Worm (Caenorhabditis elegans) whole organism, late embryonic: Measurements from ENCODE around the gene irld-65.

Source experiments
- C38D4.7 ChIP-seq: fragments of 200-800 bp; sonication (Bioruptor generic); optimal IDR thresholded peaks from 2 replicates; lab custom pipeline; 2018; ENCODE audit warnings: mild to moderate bottlenecking, missing genetic modification characterization, moderate library complexity, missing compliant biosample characterization
- ahr-1 ChIP-seq: sonication (generic microtip); optimal IDR thresholded peaks from 2 replicates; lab custom pipeline; 2016; ENCODE audit warnings: missing genetic modification characterization, missing compliant biosample characterization
- ceh-2 ChIP-seq: sonication (generic microtip); optimal IDR thresholded peaks from 2 replicates; lab custom pipeline; 2016; ENCODE audit warnings: missing genotype, missing genetic modification characterization, missing compliant biosample characterization
- ceh-45 ChIP-seq: fragments of 200-800 bp; sonication (Bioruptor generic); IDR thresholded peaks from 2 replicates; pipeline ENCODE4 v1.3.6; 2022; ENCODE audit warnings: missing genetic modification reagents, missing genetic modification characterization, missing compliant biosample characterization
- nfya-1 ChIP-seq: sonication (generic microtip); optimal IDR thresholded peaks from 2 replicates; lab custom pipeline; 2017; ENCODE audit warnings: missing genetic modification characterization, mild to moderate bottlenecking, missing compliant biosample characterization, antibody characterized with exemption, moderate library complexity
- pqm-1 ChIP-seq: sonication (generic microtip); optimal IDR thresholded peaks from 2 replicates; lab custom pipeline; 2016; ENCODE audit warnings: missing genetic modification characterization, missing compliant biosample characterization
- tbx-2 ChIP-seq: sonication (generic microtip); optimal IDR thresholded peaks from 2 replicates; lab custom pipeline; 2016; ENCODE audit warnings: missing genetic modification characterization, missing compliant biosample characterization

DNA sequence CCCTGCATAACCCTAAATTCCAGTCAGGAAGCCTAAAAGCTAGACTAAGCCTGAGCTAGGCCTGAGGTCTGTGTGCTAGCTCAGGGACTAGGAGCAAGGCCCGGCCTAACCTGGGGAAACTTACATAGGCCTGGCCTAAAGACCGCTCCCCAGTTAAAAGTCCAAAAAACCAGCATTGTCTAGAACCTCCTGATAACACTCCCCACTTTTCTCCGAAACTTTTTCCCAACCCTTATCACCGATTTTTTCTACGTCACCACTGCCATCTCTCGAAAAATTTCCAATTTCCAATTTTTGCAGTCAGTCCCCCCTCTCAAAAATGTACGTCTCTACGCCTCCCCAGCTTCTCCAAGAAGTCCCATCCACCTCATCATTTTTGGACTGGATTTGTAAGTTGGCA, 14.1 kb downstream of the irld-65 start, which contains the start of gene ZK355.2:
- no peak for TF ChIP-seq ceh-45 (GFP tag; lab: Robert Waterston, UW)
- TF ChIP-seq ahr-1, result no peak
- TF ChIP-seq nfya-1 (tag; lab: Kevin White, UChicago), result no peak
- TF ChIP-seq C38D4.7 (GFP tag; lab: Kevin White, UChicago), result no peak
- no peak for TF ChIP-seq pqm-1 (tag; lab: Kevin White, UChicago)
- no peak for TF ChIP-seq tbx-2 (tag; lab: Kevin White, UChicago)
- TF ChIP-seq ceh-2 (tag; lab: Kevin White, UChicago), result no peak
